Worm (Caenorhabditis elegans) whole organism, L3 larva: ENCODE data around the gene clec-186.

Experiments
- R02D3.7 ChIP-seq: fragments of 150-350 bp; optimal IDR thresholded peaks from 2 replicates; lab custom pipeline; 2014; ENCODE audit warnings: missing biosample characterization, missing genetic modification characterization
- ZK546.5 ChIP-seq: sonication (generic microtip); optimal IDR thresholded peaks from 2 replicates; lab custom pipeline; 2017; ENCODE audit warnings: missing biosample characterization, missing genetic modification characterization
- aly-2 ChIP-seq: fragments of 150-350 bp; optimal IDR thresholded peaks from 2 replicates; lab custom pipeline; 2014; ENCODE audit warnings: missing biosample characterization, missing genetic modification characterization
- ceh-82 ChIP-seq: fragments of 150-350 bp; optimal IDR thresholded peaks from 2 replicates; lab custom pipeline; 2014; ENCODE audit warnings: missing biosample characterization, missing genetic modification characterization
- ceh-9 ChIP-seq: sonication (generic microtip); optimal IDR thresholded peaks from 2 replicates; lab custom pipeline; 2018; ENCODE audit warnings: missing biosample characterization, missing genetic modification characterization
- egl-5 ChIP-seq: fragments of 150-350 bp; optimal IDR thresholded peaks from 2 replicates; lab custom pipeline; 2017; ENCODE audit warnings: missing biosample characterization, missing genetic modification reagents, missing genetic modification characterization, inconsistent platforms
- elt-1 ChIP-seq: fragments of 150-350 bp; optimal IDR thresholded peaks from 2 replicates; lab custom pipeline; 2014; ENCODE audit warnings: missing biosample characterization, missing genetic modification characterization
- elt-2 ChIP-seq: sonication (generic microtip); optimal IDR thresholded peaks from 2 replicates; lab custom pipeline; 2016; ENCODE audit warnings: missing genetic modification reagents, mild to moderate bottlenecking, missing genetic modification characterization, missing compliant biosample characterization
- fkh-10 ChIP-seq: sonication (generic microtip); optimal IDR thresholded peaks from 2 replicates; lab custom pipeline; 2017; ENCODE audit warnings: missing biosample characterization, missing genetic modification reagents, missing genetic modification characterization
- fkh-2 ChIP-seq: fragments of 150-350 bp; optimal IDR thresholded peaks from 2 replicates; lab custom pipeline; 2014; ENCODE audit warnings: missing biosample characterization, missing genetic modification reagents, missing genetic modification characterization
- fos-1 ChIP-seq: fragments of 150-350 bp; optimal IDR thresholded peaks from 2 replicates; lab custom pipeline; 2014; ENCODE audit warnings: missing biosample characterization, missing genetic modification characterization
- hmg-11 ChIP-seq: sonication (generic microtip); optimal IDR thresholded peaks from 2 replicates; lab custom pipeline; 2016; ENCODE audit warnings: missing genetic modification characterization, missing compliant biosample characterization
- jun-1 ChIP-seq: fragments of 150-350 bp; optimal IDR thresholded peaks from 2 replicates; lab custom pipeline; 2014; ENCODE audit warnings: missing biosample characterization, missing genetic modification reagents, missing genetic modification characterization
- lin-15B ChIP-seq: fragments of 150-350 bp; optimal IDR thresholded peaks from 2 replicates; lab custom pipeline; 2014; ENCODE audit warnings: missing biosample characterization, missing genetic modification characterization
- lin-39 ChIP-seq: fragments of 150-350 bp; optimal IDR thresholded peaks from 2 replicates; lab custom pipeline; 2018; ENCODE audit warnings: missing biosample characterization, missing genetic modification reagents, missing genetic modification characterization
- lsy-12 ChIP-seq: sonication (generic microtip); optimal IDR thresholded peaks from 2 replicates; lab custom pipeline; 2016; ENCODE audit warnings: mild to moderate bottlenecking, missing genetic modification characterization, missing compliant biosample characterization
- mdl-1 ChIP-seq: fragments of 150-350 bp; optimal IDR thresholded peaks from 2 replicates; lab custom pipeline; 2014; ENCODE audit warnings: missing biosample characterization, missing genetic modification characterization
- mml-1 ChIP-seq: fragments of 150-350 bp; sonication (generic microtip); optimal IDR thresholded peaks from 3 replicates; lab custom pipeline; 2014; ENCODE audit warnings: missing biosample characterization, missing genetic modification characterization
- nfya-1 ChIP-seq: sonication (generic microtip); optimal IDR thresholded peaks from 2 replicates; lab custom pipeline; 2017; ENCODE audit warnings: missing genetic modification characterization, mild to moderate bottlenecking, missing compliant biosample characterization, antibody characterized with exemption, moderate library complexity; ENCODE audit not compliant: insufficient read depth
- nhr-11 ChIP-seq: fragments of 150-350 bp; optimal IDR thresholded peaks from 2 replicates; lab custom pipeline; 2014; ENCODE audit warnings: missing biosample characterization, missing genetic modification characterization
- nhr-12 ChIP-seq: fragments of 150-350 bp; optimal IDR thresholded peaks from 2 replicates; lab custom pipeline; 2014; ENCODE audit warnings: missing biosample characterization, missing genetic modification characterization
- nhr-23 ChIP-seq: fragments of 150-350 bp; optimal IDR thresholded peaks from 2 replicates; lab custom pipeline; 2014; ENCODE audit warnings: missing biosample characterization, missing genetic modification reagents, missing genetic modification characterization
- nhr-237 ChIP-seq: fragments of 150-350 bp; optimal IDR thresholded peaks from 2 replicates; lab custom pipeline; 2014; ENCODE audit warnings: missing biosample characterization, missing genetic modification characterization
- nhr-25 ChIP-seq: sonication (generic microtip); optimal IDR thresholded peaks from 2 replicates; lab custom pipeline; 2017; ENCODE audit warnings: missing biosample characterization, missing genetic modification characterization
- nhr-28 ChIP-seq: fragments of 150-350 bp; optimal IDR thresholded peaks from 2 replicates; lab custom pipeline; 2014; ENCODE audit warnings: missing biosample characterization, missing genetic modification characterization
- nhr-43 ChIP-seq: sonication (generic microtip); optimal IDR thresholded peaks from 2 replicates; lab custom pipeline; 2016; ENCODE audit warnings: mild to moderate bottlenecking, missing genetic modification characterization, missing compliant biosample characterization; ENCODE audit not compliant: poor library complexity, severe bottlenecking
- pqm-1 ChIP-seq: fragments of 150-350 bp; optimal IDR thresholded peaks from 2 replicates; lab custom pipeline; 2017; ENCODE audit warnings: missing biosample characterization, missing genetic modification characterization, inconsistent platforms
- sea-2 ChIP-seq: fragments of 150-350 bp; sonication (generic microtip); optimal IDR thresholded peaks from 4 replicates; lab custom pipeline; 2014; ENCODE audit warnings: missing biosample characterization, missing genetic modification reagents, missing genetic modification characterization
- skn-1 ChIP-seq: fragments of 150-350 bp; optimal IDR thresholded peaks from 2 replicates; lab custom pipeline; 2014; ENCODE audit warnings: missing biosample characterization, missing genetic modification characterization
- snpc-4 ChIP-seq: fragments of 150-350 bp; optimal IDR thresholded peaks from 2 replicates; lab custom pipeline; 2014; ENCODE audit warnings: missing biosample characterization, missing genetic modification characterization
- unc-62 ChIP-seq: fragments of 150-350 bp; sonication (generic microtip); optimal IDR thresholded peaks from 4 replicates; lab custom pipeline; 2014; ENCODE audit warnings: missing biosample characterization, missing genetic modification reagents, missing genetic modification characterization
- zag-1 ChIP-seq: fragments of 150-350 bp; optimal IDR thresholded peaks from 2 replicates; lab custom pipeline; 2014; ENCODE audit warnings: missing biosample characterization, missing genetic modification characterization
- ztf-4 ChIP-seq: fragments of 150-350 bp; optimal IDR thresholded peaks from 2 replicates; lab custom pipeline; 2014; ENCODE audit warnings: missing biosample characterization, missing genetic modification characterization

clec-186 gene

ce11 chrIV:12900267-12900666 lies 34.4 kb downstream of the clec-186 start, which contains the start of gene K08D8.10:
K08D8.10 (plus strand) TSS chrIV:12900567.
- TF ChIP-seq snpc-4 (no peak), lin-39 (tag; lab: Kevin White, UChicago) (no peak), nhr-23 (tag; lab: Kevin White, UChicago) (no peak), fos-1 (tag; lab: Kevin White, UChicago) (no peak), ZK546.5 (tag; lab: Kevin White, UChicago) (no peak), aly-2 (tag; lab: Kevin White, UChicago) (no peak), sea-2 (GFP tag; lab: Kevin White, UChicago) (no peak), zag-1 (no peak), nhr-43 (tag; lab: Kevin White, UChicago) (no peak), mdl-1 (no peak), elt-1 (tag; lab: Kevin White, UChicago) (no peak), fkh-10 (no peak), R02D3.7 (no peak), nhr-12 (no peak), nhr-25 (tag; lab: Kevin White, UChicago) (no peak), ztf-4 (tag; lab: Kevin White, UChicago) (no peak)

- TF ChIP-seq lin-15B (tag; lab: Kevin White, UChicago), result no peak
- TF ChIP-seq jun-1, result peak; percentile 50
- no peak for TF ChIP-seq elt-1 (tag; lab: Kevin White, UChicago)
- TF ChIP-seq ceh-9 (tag; lab: Kevin White, UChicago), result no peak
- peak; percentile 51 for TF ChIP-seq pqm-1 (tag; lab: Kevin White, UChicago)
- no peak for TF ChIP-seq lsy-12
- TF ChIP-seq nfya-1 (tag; lab: Kevin White, UChicago), result no peak
- no peak for TF ChIP-seq fkh-2
- TF ChIP-seq mml-1 (tag; lab: Kevin White, UChicago), result no peak
- TF ChIP-seq egl-5 (tag; lab: Kevin White, UChicago), result no peak
- TF ChIP-seq snpc-4, result no peak
- peak; percentile 86 for TF ChIP-seq elt-2 (tag; lab: Kevin White, UChicago)
- TF ChIP-seq nhr-28 (tag; lab: Kevin White, UChicago), result no peak
- TF ChIP-seq nhr-237 (tag; lab: Kevin White, UChicago), result no peak
Measured at ce11 chrIV:12901602-12902001, 35.7 kb downstream of the clec-186 start.

DNA sequence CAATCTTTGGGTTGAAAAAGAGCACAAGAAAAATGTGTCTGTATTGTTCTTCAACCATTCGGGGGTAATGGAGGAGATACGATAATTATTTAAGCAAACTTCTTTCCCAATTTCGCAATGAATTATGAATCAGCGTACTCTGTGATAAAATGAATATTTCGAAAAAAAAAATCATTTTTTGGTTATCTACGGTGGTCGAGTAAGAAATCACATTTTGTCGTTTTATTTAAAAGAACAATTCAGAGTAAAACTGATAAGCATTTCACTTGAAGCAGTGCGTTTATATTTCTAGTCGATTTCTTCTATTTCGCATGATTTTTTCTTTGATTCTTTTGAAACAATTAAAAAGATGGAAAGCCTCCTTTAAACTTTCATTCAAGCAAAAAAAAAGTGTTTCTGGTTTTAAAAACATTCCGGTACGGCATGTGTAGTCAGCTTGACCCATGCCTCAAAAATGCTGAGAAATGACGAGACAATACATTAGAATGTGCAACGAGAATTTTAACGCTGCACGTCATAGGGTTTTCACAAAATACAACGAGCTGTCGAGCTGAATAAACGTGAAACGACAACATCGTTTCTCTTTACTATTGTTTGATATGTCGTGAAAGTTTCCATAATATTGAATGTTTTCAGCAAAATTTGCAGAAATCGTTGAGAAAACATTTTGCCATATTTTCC lies 36.7 kb downstream of the clec-186 start, which contains the start of gene K08D8.2:
K08D8.2 (plus strand) TSS at position 631 of the 681 bp plus-strand sequence.
- TF ChIP-seq elt-2 (tag; lab: Kevin White, UChicago) (peak; percentile 61), fkh-10 (no peak), nhr-28 (tag; lab: Kevin White, UChicago) (no peak)

DNA sequence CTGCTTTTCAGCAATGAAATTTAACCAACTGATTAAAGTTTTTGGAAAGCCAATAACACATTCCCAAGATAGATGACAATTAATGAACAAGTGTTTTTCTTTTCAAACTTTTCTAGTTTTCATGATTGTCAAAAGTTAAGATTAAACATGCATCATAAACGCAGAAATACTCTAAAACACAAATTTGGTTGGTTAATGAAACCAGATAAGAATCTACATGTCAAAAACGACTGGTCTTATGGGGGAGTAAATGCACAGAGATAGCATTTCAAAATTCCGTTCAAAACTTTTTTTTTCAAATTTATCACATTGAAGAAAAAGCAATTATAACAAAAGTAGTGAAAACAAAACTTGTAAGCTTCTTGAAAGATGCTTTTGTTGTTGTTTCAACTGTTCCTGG lies 37.8 kb downstream of the clec-186 start:
- TF ChIP-seq mdl-1 (no peak), pqm-1 (tag; lab: Kevin White, UChicago) (no peak), elt-2 (tag; lab: Kevin White, UChicago) (peak; percentile 64)

DNA sequence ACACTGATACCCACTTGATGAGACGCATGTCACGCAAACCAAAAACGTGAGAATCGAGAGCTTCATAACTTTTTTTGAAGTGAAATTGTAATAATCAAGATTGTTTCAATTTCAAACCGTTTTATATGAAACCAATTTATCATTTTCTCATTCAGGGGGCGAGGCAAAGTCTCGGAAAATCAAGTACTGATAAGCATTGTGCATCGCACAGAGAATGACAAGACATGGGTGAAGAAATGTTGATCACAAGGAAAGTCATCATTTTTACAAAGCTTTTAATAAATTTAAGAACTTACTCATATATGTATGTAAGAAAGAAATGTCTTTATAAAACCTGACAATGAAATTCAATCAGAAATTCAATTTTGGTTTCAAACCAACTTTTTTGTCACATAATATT lies 40.6 kb downstream of the clec-186 start, which contains the start of gene K08D8.3:
K08D8.3 (minus strand) TSS at position 131 of the 400 bp plus-strand sequence.
- TF ChIP-seq pqm-1 (tag; lab: Kevin White, UChicago) (peak; percentile 82), hmg-11 (tag; lab: Kevin White, UChicago) (no peak), skn-1 (tag; lab: Kevin White, UChicago) (peak; percentile 69), elt-2 (tag; lab: Kevin White, UChicago) (peak; percentile 80)

- TF ChIP-seq pqm-1 (tag; lab: Kevin White, UChicago) (peak; percentile 73), R02D3.7 (no peak), ceh-82 (tag; lab: Kevin White, UChicago) (no peak), nfya-1 (tag; lab: Kevin White, UChicago) (no peak), skn-1 (tag; lab: Kevin White, UChicago) (no peak), nhr-11 (no peak), fkh-2 (no peak), unc-62 (GFP tag; lab: Kevin White, UChicago) (no peak), elt-2 (tag; lab: Kevin White, UChicago) (peak; percentile 78)
- TF ChIP-seq, all 47 proteins: peak for 2
Measured at ce11 chrIV:12909871-12910270, 44.0 kb downstream of the clec-186 start, which contains the start of gene K08D8.4. K08D8.4 (minus strand) TSS chrIV:12909998.
